Worm (Caenorhabditis elegans) whole organism, L2 larva: ENCODE results near the gene Y39A1A.21.

Source experiments
- F13H6.1 ChIP-seq: sonication (generic microtip); optimal IDR thresholded peaks from 2 replicates; lab custom pipeline; 2016; ENCODE audit warnings: missing genetic modification characterization, missing compliant biosample characterization
- ama-1 ChIP-seq: fragments of 150-350 bp; optimal IDR thresholded peaks from 2 replicates; lab custom pipeline; 2018; ENCODE audit warnings: inconsistent platforms
- ceh-82 ChIP-seq: fragments of 150-350 bp; optimal IDR thresholded peaks from 2 replicates; lab custom pipeline; 2014; ENCODE audit warnings: missing biosample characterization, missing genetic modification characterization
- nhr-11 ChIP-seq: fragments of 150-350 bp; optimal IDR thresholded peaks from 2 replicates; lab custom pipeline; 2014; ENCODE audit warnings: missing biosample characterization, missing genetic modification characterization
- nhr-129 ChIP-seq: fragments of 150-350 bp; optimal IDR thresholded peaks from 2 replicates; lab custom pipeline; 2014; ENCODE audit warnings: missing biosample characterization, missing genetic modification characterization
- skn-1 ChIP-seq: sonication (generic microtip); optimal IDR thresholded peaks from 2 replicates; lab custom pipeline; 2017; ENCODE audit warnings: missing biosample characterization, missing genetic modification characterization
- unc-39 ChIP-seq: fragments of 150-350 bp; optimal IDR thresholded peaks from 2 replicates; lab custom pipeline; 2014; ENCODE audit warnings: missing biosample characterization, missing genetic modification characterization
- ztf-4 ChIP-seq: fragments of 150-350 bp; optimal IDR thresholded peaks from 2 replicates; lab custom pipeline; 2014; ENCODE audit warnings: missing biosample characterization, missing genetic modification characterization

- no peak for TF ChIP-seq nhr-129
- no peak for TF ChIP-seq nhr-11 (tag; lab: Kevin White, UChicago)
- no peak for TF ChIP-seq F13H6.1
- TF ChIP-seq ztf-4 (tag; lab: Kevin White, UChicago): no peak
- no peak for TF ChIP-seq ceh-82 (tag; lab: Kevin White, UChicago)
- TF ChIP-seq skn-1: no peak
- TF ChIP-seq unc-39 (tag; lab: Kevin White, UChicago): no peak
- TF ChIP-seq ama-1 (lab: Kevin White, UChicago): no peak
These were observed 27.9 kb downstream of the Y39A1A.21 start, which contains the start of gene Y39A1A.16 for ce11 chrIII:10678971-10679370.
